Worm (Caenorhabditis elegans) whole organism, L4 larva: ENCODE data around the gene zmp-1.
A peak's percentile ranks its signal among the peaks of the same experiment; 100 is the strongest.

Experiments used
- D1046.2 ChIP-seq: fragments of 200-800 bp; sonication (Bioruptor generic); IDR thresholded peaks from 2 replicates; pipeline ENCODE4 v1.3.6; 2022; ENCODE audit warnings: missing genetic modification characterization, missing compliant biosample characterization
- Y75B8A.6 ChIP-seq: fragments of 200-800 bp; sonication (Bioruptor generic); IDR thresholded peaks from 2 replicates; pipeline ENCODE4 v1.3.6; 2022; ENCODE audit warnings: missing genetic modification reagents, missing genetic modification characterization, missing compliant biosample characterization
- ceh-82 ChIP-seq: sonication (generic microtip); optimal IDR thresholded peaks from 2 replicates; lab custom pipeline; 2017; ENCODE audit warnings: missing biosample characterization, missing genetic modification characterization
- daf-12 ChIP-seq: fragments of 150-350 bp; optimal IDR thresholded peaks from 2 replicates; lab custom pipeline; 2014; ENCODE audit warnings: missing biosample characterization, missing genetic modification reagents, missing genetic modification characterization
- dmd-9 ChIP-seq: fragments of 200-800 bp; sonication (Bioruptor generic); IDR thresholded peaks from 2 replicates; pipeline ENCODE4 v1.3.6; 2022; ENCODE audit warnings: missing genetic modification reagents, missing genetic modification characterization, missing compliant biosample characterization
- fkh-10 ChIP-seq: fragments of 150-350 bp; optimal IDR thresholded peaks from 2 replicates; lab custom pipeline; 2014; ENCODE audit warnings: missing biosample characterization, missing genetic modification reagents, missing genetic modification characterization
- lin-38 ChIP-seq: fragments of 200-800 bp; sonication (Bioruptor generic); IDR thresholded peaks from 2 replicates; pipeline ENCODE4 v1.3.6; 2022; ENCODE audit warnings: missing genetic modification reagents, missing genetic modification characterization, missing compliant biosample characterization
- spr-3 ChIP-seq: fragments of 200-800 bp; sonication (Bioruptor generic); optimal IDR thresholded peaks from 2 replicates; lab custom pipeline; 2018; ENCODE audit warnings: mild to moderate bottlenecking, missing genetic modification characterization, missing compliant biosample characterization
- unc-130 ChIP-seq: sonication (generic microtip); optimal IDR thresholded peaks from 2 replicates; lab custom pipeline; 2016; ENCODE audit warnings: missing genetic modification reagents, missing genetic modification characterization, missing compliant biosample characterization
- unc-62 ChIP-seq, 3 experiments: fragments of 150-350 bp in 1 of 3; sonication (generic microtip); optimal IDR thresholded peaks in 2 of 3; peaks in 1 of 3; 1 replicate in 1 of 3; 2 replicates in 2 of 3; lab custom pipeline; 2014 to 2017; ENCODE audit warnings: missing biosample characterization in 3 of 3, missing genetic modification characterization in 3 of 3, missing genetic modification reagents in 3 of 3, missing genotype in 1 of 3

DNA sequence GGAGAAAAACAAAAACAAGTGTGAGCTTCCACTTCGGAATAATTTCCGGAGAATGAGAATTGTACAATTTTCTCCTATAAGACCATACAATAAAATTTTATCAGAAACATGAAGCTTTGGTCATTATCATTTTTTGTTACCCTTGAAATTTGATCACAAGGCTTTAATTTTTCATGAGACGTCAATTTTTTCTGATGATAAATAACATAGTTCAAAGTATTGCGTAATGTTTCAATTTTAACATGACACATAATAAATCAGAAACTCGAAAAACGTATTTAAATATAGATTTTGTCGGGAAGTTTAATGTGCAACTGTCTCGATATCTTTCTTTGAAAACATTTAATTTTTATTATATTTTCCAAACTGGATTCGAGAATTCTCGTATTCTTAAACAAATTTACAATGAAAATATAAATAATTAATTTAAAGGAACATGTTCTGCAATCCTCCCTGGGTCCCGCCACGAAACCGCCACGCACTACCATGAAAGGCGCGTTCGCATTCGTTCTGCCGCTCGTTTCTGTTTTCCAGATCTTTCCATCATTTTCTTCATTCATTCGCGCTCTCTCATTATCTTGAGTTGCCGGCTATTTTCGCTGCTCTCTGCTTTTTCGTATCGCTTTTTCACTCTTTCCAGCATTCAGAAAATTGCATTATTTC lies 6.2 kb upstream of the zmp-1 start:
- peak; percentile 84 for TF ChIP-seq unc-130 (GFP tag; lab: Kevin White, UChicago)
- no peak for TF ChIP-seq ceh-82 (tag; lab: Kevin White, UChicago)
- TF ChIP-seq lin-38, result peak; percentile 43; the same call in 1 of the 2 replicates
- no peak for TF ChIP-seq dmd-9 (GFP tag; lab: Robert Waterston, UW)
- no peak for TF ChIP-seq unc-62 (GFP tag; optimal IDR thresholded peaks at IDR 0.05 in 1 of 2; lab: Kevin White, UChicago)
- no peak for TF ChIP-seq unc-62 (tag; optimal IDR thresholded peaks at IDR 0.05; lab: Kevin White, UChicago)
- no peak for TF ChIP-seq fkh-10 (GFP tag; lab: Kevin White, UChicago)
- no peak for TF ChIP-seq daf-12 (tag; lab: Kevin White, UChicago)
- TF ChIP-seq spr-3, result no peak
- TF ChIP-seq Y75B8A.6 (GFP tag; lab: Robert Waterston, UW), result no peak
- no peak for TF ChIP-seq D1046.2 (GFP tag; lab: Robert Waterston, UW)
